Worm (Caenorhabditis elegans) whole organism, L1 larva: Measurements from ENCODE around the gene F40G9.5.

Experiments used
- aly-2 ChIP-seq: fragments of 150-350 bp; optimal IDR thresholded peaks from 2 replicates; lab custom pipeline; 2014; ENCODE audit warnings: missing biosample characterization, missing genetic modification characterization
- ceh-90 ChIP-seq: sonication (generic microtip); optimal IDR thresholded peaks from 2 replicates; lab custom pipeline; 2016; ENCODE audit warnings: missing genetic modification characterization, missing compliant biosample characterization
- dpl-1 ChIP-seq, 3 experiments: fragments of 150-350 bp in 2 of 3; sonication (generic microtip) in 1 of 3; optimal IDR thresholded peaks; 2 replicates each; lab custom pipeline; 2014 to 2017; ENCODE audit warnings: missing biosample characterization in 3 of 3, missing genetic modification characterization in 3 of 3, missing genetic modification reagents in 3 of 3
- egl-13 ChIP-seq: sonication (generic microtip); optimal IDR thresholded peaks from 2 replicates; lab custom pipeline; 2016; ENCODE audit warnings: missing genotype, missing genetic modification reagents, missing genetic modification characterization, missing compliant biosample characterization
- fos-1 ChIP-seq: fragments of 150-350 bp; optimal IDR thresholded peaks from 2 replicates; lab custom pipeline; 2014; ENCODE audit warnings: missing biosample characterization, missing genetic modification characterization
- hpl-2 ChIP-seq: fragments of 150-350 bp; optimal IDR thresholded peaks from 2 replicates; lab custom pipeline; 2014; ENCODE audit warnings: missing biosample characterization, missing genetic modification reagents, missing genetic modification characterization
- mep-1 ChIP-seq: fragments of 150-350 bp; optimal IDR thresholded peaks from 2 replicates; lab custom pipeline; 2014; ENCODE audit warnings: missing biosample characterization, missing genetic modification characterization
- nhr-28 ChIP-seq: fragments of 150-350 bp; optimal IDR thresholded peaks from 2 replicates; lab custom pipeline; 2014; ENCODE audit warnings: missing biosample characterization, missing genetic modification characterization
- pqm-1 ChIP-seq: sonication (generic microtip); optimal IDR thresholded peaks from 3 replicates; lab custom pipeline; 2017; ENCODE audit warnings: missing biosample characterization, missing genetic modification characterization
- skn-1 ChIP-seq: fragments of 150-350 bp; optimal IDR thresholded peaks from 2 replicates; lab custom pipeline; 2014; ENCODE audit warnings: missing biosample characterization, missing genetic modification characterization

- TF ChIP-seq fos-1 (no peak), hpl-2 (GFP tag; lab: Kevin White, UChicago) (no peak), dpl-1 (GFP tag; optimal IDR thresholded peaks at IDR 0.05; lab: Kevin White, UChicago) (no peak), skn-1 (no peak), pqm-1 (tag; lab: Kevin White, UChicago) (no peak), mep-1 (tag; lab: Kevin White, UChicago) (no peak), aly-2 (no peak), nhr-28 (tag; lab: Kevin White, UChicago) (no peak), ceh-90 (no peak), egl-13 (tag; lab: Kevin White, UChicago) (no peak)
These were observed 22.9 kb downstream of the F40G9.5 start for ce11 chrIII:203953-204352.
